Fruit fly (Drosophila melanogaster) whole organism, embryonic: ENCODE measurements around the gene Bem46.

Experiments
- CG15696 ChIP-seq: fragments of 200-800 bp; sonication (Bioruptor generic); optimal IDR thresholded peaks from 2 replicates; lab custom pipeline; 2019; ENCODE audit warnings: missing biosample characterization, mild to moderate bottlenecking, missing genetic modification characterization, moderate library complexity
- CG8765 ChIP-seq: fragments of 200-800 bp; sonication (Bioruptor generic); IDR thresholded peaks from 2 replicates; pipeline ENCODE4 v1.3.6; 2022; ENCODE audit warnings: missing biosample characterization, missing genetic modification characterization
- ems ChIP-seq: fragments of 200-800 bp; sonication (Bioruptor generic); optimal IDR thresholded peaks from 3 replicates; lab custom pipeline; 2016; ENCODE audit warnings: missing biosample characterization, missing genetic modification characterization
- insv ChIP-seq, 2 experiments: fragments of 200-800 bp; sonication (Bioruptor generic); optimal IDR thresholded peaks; 3 replicates each; lab custom pipeline; 2016 to 2018; ENCODE audit warnings: missing biosample characterization in 2 of 2, missing genetic modification characterization in 2 of 2
- ro ChIP-seq: fragments of 200-800 bp; sonication (Bioruptor generic); IDR thresholded peaks from 2 replicates; pipeline ENCODE4 v1.3.6; 2022; ENCODE audit warnings: missing biosample characterization, missing genetic modification characterization
- slp2 ChIP-seq: fragments of 200-800 bp; sonication (Bioruptor generic); optimal IDR thresholded peaks from 2 replicates; lab custom pipeline; 2016; ENCODE audit warnings: missing biosample characterization, missing genetic modification characterization

- TF ChIP-seq slp2 (GFP tag; lab: Kevin White, UChicago) (no peak), insv (GFP tag; optimal IDR thresholded peaks at IDR 0.05; lab: Kevin White, UChicago) (no peak), CG15696 (tag; lab: Kevin White, UChicago) (no peak), ems (GFP tag; lab: Kevin White, UChicago) (no peak), ro (GFP tag; lab: Robert Waterston, UW) (no peak), CG8765 (GFP tag; lab: Robert Waterston, UW) (no peak)
These were observed 11.2 kb downstream of the Bem46 start, which contains the start of gene Ccdc85 for dm6 chr2L:2999113-2999512.
